Worm (Caenorhabditis elegans) whole organism, L4/young adult: ENCODE data around the gene nlp-35.

ENCODE experiments used
- W03F9.2 ChIP-seq: fragments of 150-350 bp; optimal IDR thresholded peaks from 2 replicates; lab custom pipeline; 2014; ENCODE audit warnings: missing biosample characterization, missing genetic modification characterization
- dao-5 ChIP-seq: sonication (generic microtip); optimal IDR thresholded peaks from 2 replicates; lab custom pipeline; 2016; ENCODE audit warnings: missing genotype, missing genetic modification characterization, moderate library complexity, missing compliant biosample characterization
- him-1 ChIP-seq: sonication (generic microtip); optimal IDR thresholded peaks from 2 replicates; lab custom pipeline; 2016; ENCODE audit warnings: missing genotype, missing genetic modification reagents, missing genetic modification characterization, missing compliant biosample characterization

Gene nlp-35

ce11 chrIV:9518608-9519007 is at the start of gene nlp-35:
TSS of gene nlp-35 (minus strand) at chrIV:9518926.
- TF ChIP-seq W03F9.2 (tag; lab: Kevin White, UChicago) (no peak), dao-5 (tag; lab: Kevin White, UChicago) (no peak), him-1 (no peak)

DNA sequence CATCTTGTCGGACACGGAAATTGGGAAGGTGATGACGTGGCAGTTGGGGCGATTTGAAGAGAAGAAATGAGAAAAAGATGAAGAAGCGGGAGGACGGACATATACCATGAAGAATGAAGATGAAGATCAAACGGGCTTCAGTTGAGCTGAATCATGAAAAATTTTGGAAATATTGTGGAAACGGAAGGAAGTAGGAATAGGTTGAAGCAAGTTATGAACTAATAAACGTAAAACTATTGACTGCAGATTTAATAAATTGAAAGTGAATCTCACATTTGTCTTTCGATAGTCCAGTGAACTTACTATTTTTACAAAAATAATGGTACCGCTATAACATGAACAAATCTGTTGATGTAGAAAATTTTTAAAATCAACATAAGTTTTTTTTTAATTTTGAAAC is 47.8 kb upstream of the nlp-35 start, which contains the start of gene lron-14:
Gene lron-14, minus strand, starts transcription at position 101 of the 400 bp plus-strand sequence.
- no peak for TF ChIP-seq him-1

ce11 chrIV:9563529-9564376 is 45.0 kb upstream of the nlp-35 start:
- TF ChIP-seq W03F9.2 (tag; lab: Kevin White, UChicago) (no peak), dao-5 (tag; lab: Kevin White, UChicago) (no peak), him-1 (no peak)

DNA sequence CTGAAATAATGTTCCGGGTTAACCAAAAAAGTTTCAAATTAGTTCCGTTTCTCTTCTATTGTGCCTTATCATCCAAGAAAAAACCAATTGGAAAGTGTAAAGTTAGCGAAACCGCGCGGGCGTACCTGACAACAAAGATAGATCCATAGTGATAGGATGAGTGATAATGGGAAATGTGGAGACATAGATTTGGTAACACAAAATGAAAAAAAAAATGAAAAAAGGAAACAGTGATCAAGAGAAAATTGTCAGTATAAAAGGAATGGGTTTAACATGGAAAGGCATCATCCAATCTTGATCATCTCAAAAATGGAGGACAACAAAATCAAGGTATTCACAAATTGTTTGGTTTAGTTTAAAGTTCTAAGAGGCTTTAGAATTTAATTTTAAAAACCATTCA is 44.4 kb upstream of the nlp-35 start, which contains the start of gene col-122:
Gene col-122, plus strand, starts transcription at position 301 of the 400 bp plus-strand sequence.
- TF ChIP-seq W03F9.2 (tag; lab: Kevin White, UChicago) (no peak), him-1 (no peak), dao-5 (tag; lab: Kevin White, UChicago) (no peak)

ce11 chrIV:9545986-9546385 is 27.3 kb upstream of the nlp-35 start, which contains the start of gene T05A1.5:
TSS of gene T05A1.5 (plus strand) at chrIV:9546286.
- no peak for TF ChIP-seq dao-5 (tag; lab: Kevin White, UChicago)
- no peak for TF ChIP-seq him-1
- no peak for TF ChIP-seq W03F9.2 (tag; lab: Kevin White, UChicago)

ce11 chrIV:9540342-9540856 is 21.7 kb upstream of the nlp-35 start, which contains the start of gene fbl-1:
TSS of gene fbl-1 (plus strand) at chrIV:9540806.
- TF ChIP-seq dao-5 (tag; lab: Kevin White, UChicago) (no peak), him-1 (no peak), W03F9.2 (tag; lab: Kevin White, UChicago) (no peak)

DNA sequence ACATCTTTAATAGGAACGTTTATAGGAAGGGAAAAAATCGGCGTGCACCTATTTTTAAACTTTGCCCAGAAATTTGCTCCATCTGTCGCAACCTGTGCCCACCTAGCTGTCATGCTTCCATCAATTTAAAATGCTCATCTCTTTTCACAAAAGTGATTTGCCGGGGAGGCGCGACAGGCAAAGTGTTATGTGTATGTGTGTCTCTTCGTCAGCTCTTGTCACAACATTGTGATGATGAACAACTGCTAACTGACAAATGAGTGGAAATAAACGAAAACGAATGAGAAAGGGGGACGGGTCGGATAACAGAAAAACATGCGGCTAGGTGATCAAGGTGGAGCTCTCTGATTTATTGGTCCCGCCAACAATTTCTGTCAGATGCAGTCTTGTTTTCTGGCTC is 19.5 kb upstream of the nlp-35 start:
- no peak for TF ChIP-seq dao-5 (tag; lab: Kevin White, UChicago)
- no peak for TF ChIP-seq him-1
- TF ChIP-seq W03F9.2 (tag; lab: Kevin White, UChicago), result no peak

ce11 chrIV:9537500-9537899 is 18.8 kb upstream of the nlp-35 start:
- TF ChIP-seq him-1 (no peak), W03F9.2 (tag; lab: Kevin White, UChicago) (peak; percentile 13), dao-5 (tag; lab: Kevin White, UChicago) (no peak)

DNA sequence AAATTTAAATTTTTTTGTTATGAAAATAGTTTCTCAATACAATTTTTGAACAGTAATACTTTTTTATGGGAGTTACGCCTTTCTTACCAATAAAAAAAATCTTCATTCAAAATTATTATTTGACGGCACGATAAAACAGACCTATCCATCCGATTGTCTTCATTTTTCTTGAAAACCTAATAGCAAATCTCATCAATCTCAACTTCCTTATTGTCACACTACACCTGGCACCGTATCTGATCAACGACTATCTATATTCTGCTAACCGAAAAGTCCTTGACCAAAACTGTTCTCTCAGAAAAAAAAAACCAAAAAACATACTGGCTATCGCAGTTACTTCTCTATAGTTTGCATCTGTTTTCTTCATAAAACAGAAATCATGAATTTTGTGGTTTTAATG is 17.4 kb upstream of the nlp-35 start:
- no peak for TF ChIP-seq dao-5 (tag; lab: Kevin White, UChicago)
- no peak for TF ChIP-seq him-1
- TF ChIP-seq W03F9.2 (tag; lab: Kevin White, UChicago), result no peak

DNA sequence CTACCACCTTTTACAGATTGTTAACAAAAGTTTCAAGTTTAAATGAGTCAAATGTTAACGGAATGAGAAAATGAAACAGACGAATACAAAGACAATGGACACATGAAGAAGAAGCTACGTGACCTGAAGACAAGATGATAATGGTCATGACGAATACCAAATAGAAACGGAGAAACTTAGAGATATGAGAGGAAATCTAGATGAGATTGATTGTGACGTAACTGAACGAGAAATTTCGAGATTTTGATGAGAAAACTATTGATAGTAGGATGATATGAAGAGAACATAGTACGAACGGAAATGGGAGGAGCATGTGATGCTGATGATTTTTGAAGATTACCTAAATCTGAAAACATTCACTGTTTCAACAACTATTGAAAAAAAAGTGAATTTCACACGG is 16.4 kb upstream of the nlp-35 start:
- no peak for TF ChIP-seq dao-5 (tag; lab: Kevin White, UChicago)
- no peak for TF ChIP-seq him-1
- no peak for TF ChIP-seq W03F9.2 (tag; lab: Kevin White, UChicago)

- TF ChIP-seq W03F9.2 (tag; lab: Kevin White, UChicago), result no peak
- TF ChIP-seq him-1, result no peak
These were observed 15.6 kb upstream of the nlp-35 start for ce11 chrIV:9534342-9534741.

DNA sequence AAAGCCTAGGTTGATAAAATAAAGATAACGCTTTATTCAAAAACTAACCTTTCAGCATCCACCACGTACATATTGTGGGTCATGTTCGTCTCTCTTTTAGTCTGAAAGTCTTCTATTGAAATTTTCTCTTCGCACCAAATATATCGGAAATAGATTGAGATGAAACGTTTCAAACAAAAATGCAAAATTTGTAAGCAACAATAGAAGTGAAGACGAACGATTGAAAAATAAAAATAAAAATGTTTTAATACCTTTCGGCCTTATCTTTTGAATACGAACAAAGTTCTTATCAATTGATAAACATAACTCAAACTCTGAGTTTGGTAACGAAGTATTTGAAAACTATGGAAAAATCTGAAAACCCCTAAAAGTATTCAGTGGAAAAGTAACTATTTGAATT is 14.3 kb upstream of the nlp-35 start, which contains the start of gene F56H11.2:
Gene F56H11.2, minus strand, starts transcription at position 101 of the 400 bp plus-strand sequence.
- TF ChIP-seq W03F9.2 (tag; lab: Kevin White, UChicago), result no peak
- no peak for TF ChIP-seq dao-5 (tag; lab: Kevin White, UChicago)
- TF ChIP-seq him-1, result no peak

DNA sequence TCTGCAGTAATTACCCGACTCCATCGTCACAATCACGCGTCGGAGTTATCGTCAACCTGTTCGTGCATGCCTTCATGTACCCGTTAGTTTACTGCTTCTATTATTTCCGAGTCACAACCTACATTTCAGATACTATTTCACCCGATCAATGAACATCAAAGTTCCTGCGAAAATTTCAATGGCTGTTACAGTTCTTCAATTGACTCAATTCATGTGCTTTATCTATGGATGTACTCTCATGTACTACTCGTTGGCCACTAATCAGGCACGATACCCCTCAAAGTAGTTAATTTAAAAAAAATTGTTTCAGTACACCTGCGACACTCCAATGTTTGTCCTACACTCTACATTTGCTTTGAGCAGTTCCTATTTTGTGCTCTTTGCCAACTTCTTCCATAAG is 12.0 kb upstream of the nlp-35 start:
- no peak for TF ChIP-seq dao-5 (tag; lab: Kevin White, UChicago)
- no peak for TF ChIP-seq him-1

ce11 chrIV:9529647-9530046 is 10.9 kb upstream of the nlp-35 start, which contains the start of gene elo-7:
TSS of gene elo-7 (plus strand) at chrIV:9529947.
- no peak for TF ChIP-seq dao-5 (tag; lab: Kevin White, UChicago)
- no peak for TF ChIP-seq him-1
